Fruit fly (Drosophila melanogaster) S2 (cell line): ENCODE results near the gene Spn28Db.

ENCODE experiments used
- CG8478 ChIP-seq: fragments of >200 bp; optimal IDR thresholded peaks from 2 replicates; lab custom pipeline; 2018
- CTCF ChIP-seq, 2 experiments: fragments of >200 bp; optimal IDR thresholded peaks; 2 replicates each; lab custom pipeline; 2018

- TF ChIP-seq CG8478 (lab: Kevin White, UChicago) (no peak), CTCF (optimal IDR thresholded peaks at IDR 0.05; lab: Kevin White, UChicago) (no peak)
Measured at dm6 chr2L:7912878-7913277, 22.4 kb upstream of the Spn28Db start.
